Fruit fly (Drosophila melanogaster) whole organism, pupa: ENCODE data around the gene CG4511.

Experiments used
- CG10348 ChIP-seq: fragments of 200-800 bp; sonication (Bioruptor generic); IDR thresholded peaks from 2 replicates; pipeline ENCODE4 v1.3.6; 2022; ENCODE audit warnings: missing biosample characterization, missing genetic modification characterization
- CG17806 ChIP-seq: fragments of 200-800 bp; sonication (Bioruptor generic); optimal IDR thresholded peaks from 2 replicates; lab custom pipeline; 2018; ENCODE audit warnings: missing biosample characterization, mild to moderate bottlenecking, missing genetic modification characterization, moderate library complexity
- CG32121 ChIP-seq: fragments of 200-800 bp; sonication (Bioruptor generic); IDR thresholded peaks from 2 replicates; pipeline ENCODE4 v1.3.6; 2022; ENCODE audit warnings: missing biosample characterization, missing genetic modification characterization
- CG4496 ChIP-seq: fragments of 200-800 bp; sonication (Bioruptor generic); IDR thresholded peaks from 3 replicates; pipeline ENCODE4 v1.3.6; 2022; ENCODE audit warnings: missing biosample characterization, missing genetic modification characterization
- CG8301 ChIP-seq: fragments of 200-800 bp; sonication (Bioruptor generic); optimal IDR thresholded peaks from 2 replicates; lab custom pipeline; 2018; ENCODE audit warnings: missing biosample characterization, mild to moderate bottlenecking, missing genetic modification characterization
- CG9948 ChIP-seq: fragments of 200-800 bp; sonication (Bioruptor generic); optimal IDR thresholded peaks from 2 replicates; lab custom pipeline; 2018; ENCODE audit warnings: missing biosample characterization, mild to moderate bottlenecking, missing genetic modification characterization, moderate library complexity
- D1 ChIP-seq: fragments of 200-800 bp; sonication (Bioruptor generic); optimal IDR thresholded peaks from 2 replicates; lab custom pipeline; 2018; ENCODE audit warnings: missing biosample characterization, mild to moderate bottlenecking, missing genetic modification characterization, moderate library complexity
- EcR ChIP-seq: fragments of 200-800 bp; sonication (Bioruptor generic); optimal IDR thresholded peaks from 3 replicates; lab custom pipeline; 2019; ENCODE audit warnings: missing biosample characterization, missing genetic modification characterization, mild to moderate bottlenecking, moderate library complexity, missing genetic modification reagents
- Ets98B ChIP-seq: fragments of 200-800 bp; sonication (Bioruptor generic); IDR thresholded peaks from 2 replicates; pipeline ENCODE4 v1.3.6; 2022; ENCODE audit warnings: missing biosample characterization, missing genetic modification characterization
- Pif1A ChIP-seq: fragments of 200-800 bp; sonication (Bioruptor generic); optimal IDR thresholded peaks from 3 replicates; lab custom pipeline; 2016; ENCODE audit warnings: missing biosample characterization, missing genetic modification characterization
- Pif1B ChIP-seq: fragments of 200-800 bp; sonication (Bioruptor generic); optimal IDR thresholded peaks from 3 replicates; lab custom pipeline; 2016; ENCODE audit warnings: missing biosample characterization, missing genetic modification characterization
- Snoo ChIP-seq: fragments of 200-800 bp; sonication (Bioruptor generic); optimal IDR thresholded peaks from 3 replicates; lab custom pipeline; 2017; ENCODE audit warnings: missing biosample characterization, mild to moderate bottlenecking, missing genetic modification characterization, inconsistent platforms
- fd96Ca ChIP-seq: fragments of 200-800 bp; sonication (Bioruptor generic); IDR thresholded peaks from 3 replicates; pipeline ENCODE4 v1.3.6; 2022; ENCODE audit warnings: missing biosample characterization, missing genetic modification characterization
- gl ChIP-seq: fragments of 200-800 bp; sonication (Bioruptor generic); optimal IDR thresholded peaks from 2 replicates; lab custom pipeline; 2018; ENCODE audit warnings: missing biosample characterization, mild to moderate bottlenecking, missing genetic modification characterization

DNA sequence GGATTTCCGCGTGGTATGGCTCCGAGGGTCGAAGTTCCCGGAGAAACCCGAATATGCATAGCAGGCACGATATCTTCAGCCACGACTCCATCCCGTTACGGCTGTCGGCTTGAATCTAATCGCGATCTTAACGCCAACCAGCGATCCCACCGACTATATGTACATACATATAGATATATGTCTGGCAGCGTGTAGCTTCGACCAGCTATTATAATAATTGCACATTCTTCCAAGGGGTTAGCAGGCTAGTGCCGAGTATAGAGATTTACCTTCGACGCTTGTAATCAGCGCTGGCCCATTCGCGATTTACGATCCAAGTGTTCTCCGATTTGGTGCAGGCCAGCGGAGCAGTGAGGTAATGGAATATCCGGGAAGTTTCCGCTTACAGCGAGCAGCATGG is 5.4 kb downstream of the CG4511 start, which contains the start of gene CG14694:
- no peak for TF ChIP-seq CG9948 (tag; lab: Kevin White, UChicago)
- no peak for TF ChIP-seq CG32121 (GFP tag; lab: Robert Waterston, UW)
- TF ChIP-seq CG4496: no peak
- no peak for TF ChIP-seq EcR (GFP tag; lab: Kevin White, UChicago)
- TF ChIP-seq Ets98B (GFP tag; lab: Robert Waterston, UW): no peak
- no peak for TF ChIP-seq fd96Ca (GFP tag; lab: Robert Waterston, UW)
- no peak for TF ChIP-seq Pif1A (GFP tag; lab: Kevin White, UChicago)
- TF ChIP-seq Pif1B (GFP tag; lab: Kevin White, UChicago): no peak
- no peak for TF ChIP-seq CG8301 (tag; lab: Kevin White, UChicago)
- TF ChIP-seq CG17806 (tag; lab: Kevin White, UChicago): no peak
- TF ChIP-seq D1: no peak
- TF ChIP-seq Snoo: no peak
- TF ChIP-seq gl (tag; lab: Kevin White, UChicago): no peak
- TF ChIP-seq CG10348: no peak
